Fruit fly (Drosophila melanogaster) ovary, adult (tissue): ENCODE data around the gene Argk1.

ENCODE experiments used
- CG17801 ChIP-seq: fragments of 200-800 bp; optimal IDR thresholded peaks from 2 replicates; lab custom pipeline; 2019; ENCODE audit warnings: missing biosample characterization, mild to moderate bottlenecking, missing genetic modification characterization, moderate library complexity; ENCODE audit not compliant: partially characterized antibody

The Argk1 gene

DNA sequence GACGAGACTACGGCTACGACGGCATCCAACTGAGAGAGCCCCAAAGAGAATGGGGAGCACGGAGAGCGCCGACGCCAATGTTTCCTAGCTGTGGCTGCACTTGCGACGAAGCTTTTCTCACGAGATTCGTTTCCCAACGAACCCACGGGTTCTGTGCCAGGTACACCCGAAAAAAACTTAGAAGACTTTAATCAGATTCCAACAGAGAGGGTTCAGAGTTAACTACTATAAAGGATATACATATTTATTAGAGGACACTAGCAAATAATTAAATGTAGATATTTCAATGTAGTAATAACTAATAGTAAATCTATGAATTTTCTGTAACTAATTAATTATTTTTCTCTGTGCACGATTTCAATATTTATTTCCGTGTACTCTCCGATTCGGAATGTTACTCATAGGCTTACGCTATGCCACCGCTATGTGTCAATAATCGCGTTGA lies at the start of gene Argk1:
Gene Argk1, minus strand, starts transcription at position 31 of the 445 bp plus-strand sequence.
- TF ChIP-seq CG17801 = no peak

DNA sequence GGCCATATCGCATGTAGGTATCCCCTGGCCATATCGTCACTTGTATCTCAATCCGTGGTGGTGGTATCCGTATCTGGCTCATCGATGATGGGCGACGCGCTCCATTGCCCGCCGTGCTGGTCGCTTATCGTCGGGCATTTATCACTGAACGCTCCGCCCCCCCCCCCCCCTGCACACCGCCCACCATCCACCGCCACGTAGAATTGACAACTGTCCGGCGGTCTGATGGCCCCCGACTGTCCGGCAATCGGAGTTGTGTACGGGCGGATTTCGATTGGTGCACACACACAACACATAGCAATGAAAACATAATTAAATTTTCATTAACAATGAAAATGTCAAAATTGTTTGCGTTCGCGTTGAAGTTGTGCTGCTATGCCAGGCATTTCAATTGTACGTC lies 48.6 kb upstream of the Argk1 start:
- no peak for TF ChIP-seq CG17801

DNA sequence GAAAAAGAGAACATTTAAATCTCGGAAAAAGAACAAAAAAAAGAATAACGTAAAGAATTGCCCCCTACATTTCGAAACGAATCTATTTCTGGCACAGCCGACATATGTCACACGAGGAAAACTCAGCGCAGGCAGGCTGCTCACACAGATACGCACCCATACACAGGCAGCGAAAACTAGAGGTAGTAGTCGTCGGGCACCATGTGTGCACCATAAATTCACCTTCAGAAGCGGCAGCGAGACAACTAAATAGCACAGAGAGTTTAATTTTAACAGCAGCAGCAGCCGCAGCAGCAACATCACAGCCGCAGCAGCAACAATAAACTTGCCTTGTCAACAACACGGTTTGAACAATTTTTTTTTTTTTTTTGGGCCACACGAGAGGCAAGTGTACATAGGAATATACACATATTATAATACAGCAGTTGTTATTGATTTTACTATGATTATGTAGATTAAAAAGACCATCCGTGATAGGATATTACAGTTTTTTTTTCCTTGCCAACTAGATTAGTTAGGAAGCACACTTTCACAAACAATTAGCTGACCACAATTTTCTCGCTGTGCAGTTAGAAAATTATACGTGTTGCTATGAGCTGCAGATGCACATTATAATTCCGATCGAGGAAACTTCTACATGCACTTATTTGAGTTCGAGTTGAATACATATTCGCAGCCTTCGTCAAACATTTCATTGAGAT lies 47.9 kb upstream of the Argk1 start:
- no peak for TF ChIP-seq CG17801

DNA sequence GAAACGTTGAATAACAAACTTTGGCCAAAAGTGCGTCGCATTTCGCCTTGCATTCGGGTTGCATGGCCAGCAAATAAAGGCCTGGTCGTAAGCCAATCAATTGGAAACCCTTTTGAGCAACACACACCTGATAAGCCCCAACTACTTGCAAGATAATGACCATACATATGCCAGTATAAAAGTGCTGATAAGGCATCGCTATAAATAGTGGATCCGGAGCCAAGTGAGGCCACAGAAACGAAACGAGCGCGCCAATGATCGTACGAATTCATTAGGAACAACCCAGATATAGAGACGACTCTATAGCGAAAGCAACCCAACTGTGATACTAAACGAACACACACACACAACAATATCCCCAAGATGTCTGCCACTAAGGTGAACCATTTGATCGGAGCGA lies 30.8 kb upstream of the Argk1 start, which contains the start of gene CG13315:
Gene CG13315, plus strand, starts transcription at position 230 of the 400 bp plus-strand sequence.
- no peak for TF ChIP-seq CG17801

DNA sequence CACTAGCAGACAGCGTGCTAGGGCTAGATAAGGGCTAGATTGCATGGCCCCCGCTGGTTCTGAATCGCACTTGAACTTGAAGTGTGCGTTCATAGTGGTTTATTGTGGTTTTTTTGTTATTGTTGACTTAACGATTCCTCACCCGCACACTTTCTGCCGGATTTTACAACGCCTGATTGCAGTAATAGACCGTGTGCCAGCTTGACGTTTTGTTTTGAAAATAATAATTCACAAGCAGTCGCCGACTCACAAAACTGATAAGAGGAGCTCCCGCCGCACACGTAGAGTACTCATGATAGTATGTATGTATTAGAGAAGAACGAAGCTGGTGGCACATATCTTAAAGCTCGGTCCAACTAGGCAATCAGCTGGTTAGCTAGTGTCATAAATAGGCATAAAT lies 29.9 kb upstream of the Argk1 start:
- peak; percentile 39 for TF ChIP-seq CG17801

DNA sequence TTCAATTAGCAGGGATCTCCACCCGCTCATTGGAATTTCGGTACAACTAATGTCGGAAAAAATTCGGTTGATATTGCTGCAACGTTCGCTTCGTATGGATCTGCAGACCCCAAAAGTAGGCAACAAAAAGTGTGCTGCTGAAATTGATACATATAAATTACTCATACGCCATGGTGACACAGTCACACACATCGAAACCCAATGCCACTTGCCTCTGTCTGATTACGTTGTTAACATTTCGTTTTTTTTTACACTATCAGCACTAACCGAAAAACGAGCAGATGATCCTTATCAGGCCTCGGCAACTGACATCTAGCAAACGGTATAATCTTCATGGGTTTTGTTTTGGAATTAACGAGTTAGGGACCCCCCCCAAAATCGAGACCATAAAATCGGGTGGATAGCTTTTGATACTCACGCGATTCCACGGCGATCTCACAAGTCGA lies 29.2 kb upstream of the Argk1 start:
- TF ChIP-seq CG17801 = no peak

DNA sequence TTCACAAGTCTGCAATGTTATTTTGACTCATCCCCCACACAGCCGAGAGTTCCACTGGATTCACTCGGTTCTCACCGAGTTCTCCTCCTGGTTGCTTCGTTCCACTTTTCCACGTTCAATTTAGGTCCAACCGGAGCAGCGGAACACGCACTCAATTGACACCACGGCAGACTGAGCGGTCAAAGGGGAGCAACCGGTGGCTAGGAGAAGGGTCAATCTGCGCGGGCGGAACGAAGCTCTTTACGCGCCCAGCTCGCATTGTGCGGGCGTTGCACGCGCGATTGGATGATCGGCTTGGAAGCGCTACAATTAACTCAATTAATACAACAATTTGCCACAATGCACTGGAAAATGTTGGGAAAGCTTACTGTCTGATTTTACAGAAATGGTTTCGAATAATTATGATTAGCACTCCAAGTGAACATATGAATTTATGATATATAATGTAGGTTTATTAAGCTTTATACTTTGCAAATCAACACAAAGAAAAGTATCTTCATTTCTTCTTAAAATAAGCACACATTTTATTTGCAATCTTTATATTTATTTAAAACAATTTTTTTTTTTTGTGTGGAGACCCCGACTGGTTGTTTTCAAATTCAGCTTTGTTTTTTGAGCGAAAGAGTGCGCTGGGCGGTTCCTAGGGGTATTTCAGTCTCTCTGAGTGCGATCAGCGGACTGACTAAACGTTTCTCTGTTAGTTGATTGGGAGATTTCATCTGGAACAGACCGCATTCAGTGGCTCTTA lies 26.7 kb upstream of the Argk1 start, which contains the start of gene CG32032:
Gene CG32032, plus strand, starts transcription at position 698 of the 748 bp plus-strand sequence.
- TF ChIP-seq CG17801 = no peak

DNA sequence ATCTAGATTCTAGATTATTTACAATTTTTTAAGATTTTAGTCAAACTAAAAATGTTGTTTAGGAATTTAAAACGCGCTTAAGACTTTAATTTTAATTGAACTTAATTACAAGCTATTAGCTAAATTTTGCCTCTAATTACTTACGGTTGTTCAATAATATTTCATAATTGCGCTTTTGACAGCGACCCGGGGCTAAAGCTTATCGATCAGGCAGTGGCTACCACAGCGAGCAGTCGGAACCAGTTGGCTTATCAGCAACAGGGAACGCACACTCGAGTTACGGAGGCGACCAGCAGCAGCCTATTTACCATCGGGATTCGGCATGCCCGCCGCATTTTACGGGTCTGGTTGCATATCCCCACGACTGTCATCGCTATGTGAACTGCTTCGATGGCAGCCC lies 9.1 kb upstream of the Argk1 start:
- TF ChIP-seq CG17801 = no peak

DNA sequence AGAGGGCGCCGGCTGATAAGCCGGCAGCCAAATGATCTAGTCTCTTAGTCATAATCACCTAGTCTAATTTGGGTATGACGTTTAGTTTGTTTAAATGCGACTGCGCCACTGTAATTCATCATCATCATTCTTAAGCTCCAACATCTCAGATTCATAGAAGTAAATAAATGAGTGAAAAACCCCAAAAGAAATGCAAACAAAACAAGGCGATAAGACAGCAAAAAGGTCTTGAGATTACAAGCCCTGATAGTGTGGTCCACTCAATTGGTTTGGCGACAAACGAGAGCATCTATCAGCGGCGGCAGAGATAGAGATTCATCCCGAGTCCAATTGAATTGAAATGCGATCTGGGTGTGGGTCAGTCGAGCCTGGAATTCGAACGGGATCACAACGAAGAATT lies 8.5 kb upstream of the Argk1 start, which contains the start of gene teq:
Gene teq, plus strand, starts transcription at position 359 of the 400 bp plus-strand sequence.
- no peak for TF ChIP-seq CG17801

DNA sequence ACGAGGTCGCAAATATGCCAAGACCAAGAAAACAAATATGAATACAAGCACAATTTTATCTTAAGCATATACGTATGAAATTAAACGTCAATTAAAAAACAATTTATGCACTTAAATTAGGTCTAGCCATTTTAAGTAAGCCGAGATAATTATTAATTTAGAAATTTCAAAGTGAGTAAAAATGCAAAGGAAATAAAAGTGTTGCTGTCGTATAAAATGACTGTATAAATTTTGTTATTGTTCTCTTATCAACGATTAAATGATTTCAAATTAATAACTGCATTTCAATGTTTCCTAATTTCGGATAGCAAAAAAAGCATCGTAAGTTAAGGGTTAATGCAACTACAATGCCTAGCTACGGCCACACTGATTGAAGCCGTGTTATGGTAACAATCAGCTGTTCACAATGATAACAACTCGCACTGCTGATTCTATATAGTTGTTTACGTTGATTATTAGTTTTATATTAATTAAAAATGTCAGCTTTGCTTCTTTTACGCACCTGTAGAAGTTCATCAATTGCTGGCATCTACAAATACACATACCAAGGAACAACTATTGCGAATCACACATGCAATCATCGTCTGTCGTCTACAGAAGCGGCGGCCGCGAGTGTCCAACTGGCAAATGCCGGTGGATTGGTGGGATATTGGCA lies 7.0 kb upstream of the Argk1 start, which contains the start of the genes CG4911 and CG4942:
Gene CG4911, minus strand, starts transcription at position 1 of the 655 bp plus-strand sequence.
Gene CG4942, plus strand, starts transcription at position 375 of the 655 bp plus-strand sequence.
- TF ChIP-seq CG17801 = no peak

DNA sequence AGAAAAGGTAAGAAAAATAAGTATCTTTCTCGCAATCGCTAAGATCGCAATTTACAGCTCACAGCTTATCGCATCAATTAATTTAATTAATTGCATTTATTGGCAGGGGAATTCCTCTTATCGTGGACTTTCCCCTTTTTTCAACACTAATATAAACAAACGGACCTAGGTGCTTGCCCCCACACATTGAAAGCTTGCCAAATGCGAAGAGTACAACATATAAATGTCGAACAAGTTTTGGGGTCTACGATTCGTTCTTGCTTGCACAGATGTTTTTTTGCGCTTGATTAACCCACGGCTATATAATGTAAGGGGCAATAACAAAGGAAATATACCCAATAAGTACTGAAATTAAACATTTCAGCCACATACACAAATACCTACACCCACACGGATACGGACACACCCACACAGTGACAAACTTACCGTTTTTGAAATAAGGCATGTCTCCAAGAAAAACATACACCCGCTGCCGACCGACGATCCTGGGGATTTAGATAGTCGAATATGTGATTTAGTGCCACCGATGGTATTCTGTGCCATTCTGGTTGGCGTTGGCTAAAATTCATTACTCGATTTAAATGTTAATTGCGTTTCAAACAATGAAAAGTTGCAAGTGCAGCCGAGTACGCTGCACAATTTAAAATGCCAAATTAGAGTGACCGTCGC lies 6.4 kb upstream of the Argk1 start:
- TF ChIP-seq CG17801 = no peak

DNA sequence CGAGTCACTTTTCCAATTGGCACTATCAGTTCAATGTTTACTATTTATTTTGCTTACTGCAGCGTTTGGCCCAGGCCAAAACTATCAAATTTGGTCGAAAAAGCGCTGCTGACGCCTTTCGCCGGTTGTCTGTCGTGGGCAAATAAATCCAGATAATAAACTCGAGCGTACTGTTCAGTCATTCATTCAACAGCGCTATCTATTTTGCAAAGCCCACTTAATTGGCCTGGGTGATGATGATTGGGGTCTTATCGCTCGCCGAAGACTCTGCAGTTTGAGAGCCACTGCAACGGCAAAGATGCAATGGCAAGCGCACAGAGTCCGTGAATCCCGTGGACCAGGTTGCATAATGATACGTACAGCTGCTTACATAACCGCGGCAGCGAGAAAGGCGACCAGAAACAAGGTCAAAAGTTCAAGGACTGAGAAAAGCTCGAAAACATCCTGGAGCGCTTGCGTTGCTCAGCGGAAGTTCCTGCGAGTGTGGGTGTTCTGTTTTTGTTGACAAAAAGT lies 738 bp upstream of the Argk1 start:
- TF ChIP-seq CG17801 = no peak

DNA sequence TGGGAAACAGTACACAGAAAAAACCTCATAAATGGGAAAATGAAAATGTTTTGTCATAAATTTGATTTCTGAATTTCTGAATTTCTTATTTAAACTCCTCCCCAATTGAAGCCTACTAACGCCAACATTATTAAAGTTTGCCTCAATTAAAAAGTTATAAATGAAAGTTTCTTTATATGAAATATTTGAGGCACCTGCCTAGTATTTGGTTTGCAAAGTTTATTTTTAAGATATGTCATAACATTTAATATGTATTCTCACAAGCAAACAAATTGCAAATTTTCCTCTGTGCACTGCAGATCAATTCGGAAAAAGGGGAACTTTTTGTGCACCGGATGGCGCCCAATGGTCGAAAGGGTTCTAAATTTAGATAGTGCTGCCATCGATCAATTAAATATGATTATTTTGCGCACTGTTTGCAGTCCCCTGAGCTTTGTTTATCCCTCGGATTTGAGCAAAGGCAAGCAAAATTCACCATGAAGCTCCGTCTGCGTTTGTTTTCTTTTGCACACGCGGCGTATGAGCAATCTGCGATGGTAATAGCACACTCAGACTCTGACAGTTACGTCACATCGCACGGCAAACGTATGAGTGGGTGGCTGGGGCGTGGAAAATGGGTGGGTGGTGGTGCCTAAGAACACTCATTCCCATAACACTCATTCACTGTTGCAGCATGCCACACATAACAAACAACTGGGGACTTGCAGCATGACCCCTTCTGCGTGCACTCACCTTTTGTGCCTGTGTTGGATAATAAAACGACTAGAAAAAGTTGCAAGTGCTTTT lies 658 bp downstream of the Argk1 start:
- no peak for TF ChIP-seq CG17801

DNA sequence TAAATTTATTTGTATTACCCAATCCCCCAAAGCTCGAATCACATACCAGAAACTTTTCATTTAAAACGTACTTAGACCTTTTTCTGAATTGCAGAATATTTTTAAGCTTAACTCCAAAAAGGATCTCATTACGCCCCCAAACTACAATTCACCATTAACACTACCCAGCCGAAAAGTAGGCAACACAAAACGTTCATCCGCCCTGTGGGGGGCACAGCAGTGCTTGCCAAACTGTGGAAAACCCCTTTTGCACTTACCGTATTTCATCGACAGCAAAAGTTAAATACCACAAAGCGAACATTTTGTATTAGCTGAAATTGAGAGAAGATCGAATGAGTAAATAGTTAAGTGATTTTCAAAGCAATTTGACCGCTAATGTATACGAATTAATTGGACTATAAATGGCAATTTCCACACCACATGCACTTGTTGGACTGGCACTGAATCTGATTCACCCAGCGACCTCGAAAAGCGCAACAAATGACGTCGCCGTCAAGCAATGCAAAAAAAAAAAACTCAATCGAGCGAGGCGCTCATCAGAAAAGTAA lies 1.5 kb downstream of the Argk1 start:
- TF ChIP-seq CG17801 = no peak

DNA sequence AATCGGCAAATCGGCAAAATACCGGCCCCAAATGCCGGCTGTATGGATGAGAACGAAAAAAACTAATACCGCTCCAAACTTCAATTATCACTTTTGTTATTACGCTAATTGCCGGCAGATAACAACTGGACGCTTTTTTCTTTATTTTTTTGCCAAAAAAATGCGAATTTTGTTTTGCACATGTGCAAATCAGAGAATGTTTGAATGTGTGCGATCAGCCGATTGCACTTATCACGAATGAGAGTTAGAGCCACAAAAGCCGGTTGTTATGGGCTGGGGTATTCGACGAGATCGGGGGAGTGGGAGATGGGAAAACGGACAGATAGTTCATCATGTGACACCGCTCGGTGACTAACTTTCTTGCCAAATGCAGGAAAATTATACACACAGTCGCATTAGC lies 2.2 kb downstream of the Argk1 start:
- TF ChIP-seq CG17801 = no peak
